Worm (Caenorhabditis elegans): Measurements from ENCODE around the gene ZK652.8.

ZK652.8 gene

ce11 chrIII:7848173-7848572 lies 4.7 kb upstream of the ZK652.8 start:
- TF ChIP-seq tbx-11 (GFP tag; IDR thresholded peaks at IDR 0.05) (no peak), hnd-1 (tag; optimal IDR thresholded peaks at IDR 0.05) (no peak), ama-1 (optimal IDR thresholded peaks at IDR 0.05) (no peak), B0310.2 (tag; optimal IDR thresholded peaks at IDR 0.05) (no peak), ets-7 (tag; optimal IDR thresholded peaks at IDR 0.05) (no peak), tra-4 (tag; optimal IDR thresholded peaks at IDR 0.05) (no peak), F13C5.2 (tag; optimal IDR thresholded peaks at IDR 0.05) (no peak), flt-1 (GFP tag; IDR thresholded peaks at IDR 0.05) (no peak), ceh-13 (GFP tag; optimal IDR thresholded peaks at IDR 0.05) (no peak), aly-1 (tag; optimal IDR thresholded peaks at IDR 0.05) (no peak), pes-1 (GFP tag; IDR thresholded peaks at IDR 0.05) (no peak), ceh-36 (tag; optimal IDR thresholded peaks at IDR 0.05) (no peak), sea-1 (GFP tag; conservative IDR thresholded peaks at IDR 0.05) (no peak)

ce11 chrIII:7838907-7839642 lies 4.4 kb downstream of the ZK652.8 start, which contains the start of gene ceh-23:
ceh-23 (plus strand) TSS chrIII:7839592.
- TF ChIP-seq hnd-1 (tag; optimal IDR thresholded peaks at IDR 0.05) (no peak), pes-1 (GFP tag; IDR thresholded peaks at IDR 0.05) (no peak)

ce11 chrIII:7837567-7837966 lies 5.9 kb downstream of the ZK652.8 start:
- TF ChIP-seq hmg-4 (GFP tag; optimal IDR thresholded peaks at IDR 0.05): no peak
- no peak for TF ChIP-seq tbx-11 (GFP tag; IDR thresholded peaks at IDR 0.05)
- no peak for TF ChIP-seq ama-1 (optimal IDR thresholded peaks at IDR 0.05)
- TF ChIP-seq hnd-1 (tag; optimal IDR thresholded peaks at IDR 0.05): no peak
- no peak for TF ChIP-seq flt-1 (GFP tag; IDR thresholded peaks at IDR 0.05)
- no peak for TF ChIP-seq F13C5.2 (tag; optimal IDR thresholded peaks at IDR 0.05)
- TF ChIP-seq pes-1 (GFP tag; IDR thresholded peaks at IDR 0.05): no peak
- no peak for TF ChIP-seq tra-4 (tag; optimal IDR thresholded peaks at IDR 0.05)
- TF ChIP-seq aly-1 (tag; optimal IDR thresholded peaks at IDR 0.05): no peak
- TF ChIP-seq ets-7 (tag; optimal IDR thresholded peaks at IDR 0.05): no peak
- TF ChIP-seq tbx-37 (GFP tag; conservative IDR thresholded peaks at IDR 0.05): no peak
- TF ChIP-seq ceh-36 (tag; optimal IDR thresholded peaks at IDR 0.05): no peak
- no peak for TF ChIP-seq scrt-1 (GFP tag; IDR thresholded peaks at IDR 0.05)
- no peak for TF ChIP-seq hmbx-1 (tag; optimal IDR thresholded peaks at IDR 0.05)
- no peak for TF ChIP-seq ceh-13 (GFP tag; optimal IDR thresholded peaks at IDR 0.05)

- no peak for TF ChIP-seq pes-1 (GFP tag; IDR thresholded peaks at IDR 0.05)
- no peak for TF ChIP-seq hnd-1 (tag; optimal IDR thresholded peaks at IDR 0.05)
- no peak for TF ChIP-seq scrt-1 (GFP tag; IDR thresholded peaks at IDR 0.05)
- TF ChIP-seq hmbx-1 (tag; optimal IDR thresholded peaks at IDR 0.05): no peak
- TF ChIP-seq flt-1 (GFP tag; IDR thresholded peaks at IDR 0.05): no peak
- no peak for TF ChIP-seq hmg-4 (GFP tag; optimal IDR thresholded peaks at IDR 0.05)
Measured at ce11 chrIII:7835684-7836083, 7.8 kb downstream of the ZK652.8 start.

ce11 chrIII:7834848-7835247 lies 8.6 kb downstream of the ZK652.8 start:
- TF ChIP-seq ets-7 (tag; optimal IDR thresholded peaks at IDR 0.05): no peak
- no peak for TF ChIP-seq hnd-1 (tag; optimal IDR thresholded peaks at IDR 0.05)
- TF ChIP-seq aly-1 (tag; optimal IDR thresholded peaks at IDR 0.05): no peak
- no peak for TF ChIP-seq hmbx-1 (tag; optimal IDR thresholded peaks at IDR 0.05)
- no peak for TF ChIP-seq sea-1 (GFP tag; conservative IDR thresholded peaks at IDR 0.05)
- TF ChIP-seq ama-1 (optimal IDR thresholded peaks at IDR 0.05): no peak
- TF ChIP-seq ceh-13 (GFP tag; optimal IDR thresholded peaks at IDR 0.05): no peak
- TF ChIP-seq tbx-37 (GFP tag; conservative IDR thresholded peaks at IDR 0.05): no peak
- TF ChIP-seq hmg-4 (GFP tag; optimal IDR thresholded peaks at IDR 0.05): no peak
- no peak for TF ChIP-seq pes-1 (GFP tag; IDR thresholded peaks at IDR 0.05)
- no peak for TF ChIP-seq tra-4 (tag; optimal IDR thresholded peaks at IDR 0.05)

ce11 chrIII:7832473-7832872 lies 11.0 kb downstream of the ZK652.8 start:
- TF ChIP-seq aly-1 (tag; optimal IDR thresholded peaks at IDR 0.05) (no peak), tra-4 (tag; optimal IDR thresholded peaks at IDR 0.05) (no peak), scrt-1 (GFP tag; IDR thresholded peaks at IDR 0.05) (no peak), hmbx-1 (tag; optimal IDR thresholded peaks at IDR 0.05) (no peak), flt-1 (GFP tag; IDR thresholded peaks at IDR 0.05) (no peak), pes-1 (GFP tag; IDR thresholded peaks at IDR 0.05) (no peak), hnd-1 (tag; optimal IDR thresholded peaks at IDR 0.05) (no peak), ets-7 (tag; optimal IDR thresholded peaks at IDR 0.05) (no peak), B0310.2 (tag; optimal IDR thresholded peaks at IDR 0.05) (no peak), ceh-36 (tag; optimal IDR thresholded peaks at IDR 0.05) (no peak)

- TF ChIP-seq hnd-1 (tag; optimal IDR thresholded peaks at IDR 0.05) (no peak), tbx-11 (GFP tag; IDR thresholded peaks at IDR 0.05) (no peak), ceh-36 (tag; optimal IDR thresholded peaks at IDR 0.05) (no peak), B0310.2 (tag; optimal IDR thresholded peaks at IDR 0.05) (no peak), tbx-37 (GFP tag; conservative IDR thresholded peaks at IDR 0.05) (no peak), tra-4 (tag; optimal IDR thresholded peaks at IDR 0.05) (no peak), sea-1 (GFP tag; conservative IDR thresholded peaks at IDR 0.05) (no peak), scrt-1 (GFP tag; IDR thresholded peaks at IDR 0.05) (no peak), ama-1 (optimal IDR thresholded peaks at IDR 0.05) (no peak), hmg-4 (GFP tag; optimal IDR thresholded peaks at IDR 0.05) (no peak), flt-1 (GFP tag; IDR thresholded peaks at IDR 0.05) (no peak), hmbx-1 (tag; optimal IDR thresholded peaks at IDR 0.05) (no peak), ceh-13 (GFP tag; optimal IDR thresholded peaks at IDR 0.05) (no peak), F13C5.2 (tag; optimal IDR thresholded peaks at IDR 0.05) (no peak), aly-1 (tag; optimal IDR thresholded peaks at IDR 0.05) (no peak), pes-1 (GFP tag; IDR thresholded peaks at IDR 0.05) (no peak), ets-7 (tag; optimal IDR thresholded peaks at IDR 0.05) (no peak)
Measured at ce11 chrIII:7828576-7829461, 14.6 kb downstream of the ZK652.8 start, which contains the start of the genes egl-45 and kcmf-1. egl-45 (minus strand) TSS chrIII:7828626. kcmf-1 (plus strand) TSS chrIII:7829411.

Measured in whole organism, early embryonic.